Fruit fly (Drosophila melanogaster): ENCODE measurements around the gene ckd.

The ckd gene

dm6 chr3L:3257690-3258089, at the start of gene ckd (continued):
- peak; percentile 56 for TF ChIP-seq Eip75B (GFP tag; optimal IDR thresholded peaks at IDR 0.05)
- no peak for TF ChIP-seq CG8319 (GFP tag; optimal IDR thresholded peaks at IDR 0.05)
- no peak for TF ChIP-seq Hr4 (GFP tag; optimal IDR thresholded peaks at IDR 0.05)
- no peak for TF ChIP-seq CG11762 (GFP tag; optimal IDR thresholded peaks at IDR 0.05; ENCODE audit: insufficient read depth)
- no peak for TF ChIP-seq vri (GFP tag; optimal IDR thresholded peaks at IDR 0.05)
- no peak for TF ChIP-seq esn (GFP tag; optimal IDR thresholded peaks at IDR 0.05)
- TF ChIP-seq CG8632 (GFP tag; optimal IDR thresholded peaks at IDR 0.05) = no peak

dm6 chr3L:3208895-3209294, 48.8 kb upstream of the ckd start, which contains the start of the genes CG32269 and CG32270:
TSS of gene CG32269 (minus strand) at chr3L:3208985.
TSS of gene CG32270 (minus strand) at chr3L:3208985.
- TF ChIP-seq CG11762 (GFP tag; optimal IDR thresholded peaks at IDR 0.05; ENCODE audit: insufficient read depth) (no peak), Eip93F (GFP tag; optimal IDR thresholded peaks at IDR 0.05) (no peak), CG3919 (GFP tag; optimal IDR thresholded peaks at IDR 0.05) (no peak), CG8119 (GFP tag; IDR thresholded peaks at IDR 0.05) (no peak), CG11294 (GFP tag; IDR thresholded peaks at IDR 0.05) (no peak), Hr39 (GFP tag; optimal IDR thresholded peaks at IDR 0.05) (no peak), CG11902 (GFP tag; optimal IDR thresholded peaks at IDR 0.05) (no peak)

DNA sequence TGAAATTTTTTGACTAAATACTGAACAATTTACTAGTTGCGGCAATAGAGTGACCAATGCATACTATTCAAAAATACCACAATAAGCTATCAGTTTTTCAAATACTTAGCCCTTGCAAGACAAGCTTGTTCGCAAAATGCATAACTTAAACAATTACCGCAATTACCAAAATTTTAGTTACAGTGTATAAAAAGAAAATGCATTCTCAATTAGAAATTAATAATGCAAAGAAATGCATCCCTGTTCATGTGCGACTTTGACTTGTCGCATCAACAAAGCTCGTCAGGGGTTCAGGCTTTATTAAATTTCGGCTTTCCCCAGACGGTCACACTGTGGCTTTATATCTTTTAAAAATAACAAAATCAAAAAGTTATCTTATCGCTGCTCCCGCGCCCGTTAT, 38.8 kb upstream of the ckd start, which contains the start of the genes hob and nSMase:
Gene hob, minus strand, starts transcription at position 62 of the 400 bp plus-strand sequence.
Gene nSMase, plus strand, starts transcription at position 298 of the 400 bp plus-strand sequence.
- no peak for TF ChIP-seq Lpt (GFP tag; optimal IDR thresholded peaks at IDR 0.05)
- TF ChIP-seq svp (GFP tag) = peak; percentile 80

dm6 chr3L:3222643-3223389, 34.9 kb upstream of the ckd start, which contains the start of the genes RpL28 and eIF1:
TSS of gene RpL28 (minus strand) at chr3L:3222960.
TSS of gene eIF1 (plus strand) at chr3L:3223341.
- TF ChIP-seq CG6808 (GFP tag; optimal IDR thresholded peaks at IDR 0.05) (no peak), Smox (GFP tag; optimal IDR thresholded peaks at IDR 0.05) (no peak), CG15336 (GFP tag; IDR thresholded peaks at IDR 0.05) (no peak), CG3032 (tag; optimal IDR thresholded peaks at IDR 0.05) (peak; percentile 79), Hr4 (GFP tag; optimal IDR thresholded peaks at IDR 0.05) (no peak), CG6854 (GFP tag; optimal IDR thresholded peaks at IDR 0.05) (peak; percentile 93), Sox15 (GFP tag; optimal IDR thresholded peaks at IDR 0.05) (peak; percentile 68), cyc (GFP tag; optimal IDR thresholded peaks at IDR 0.05) (peak; percentile 91), eg (GFP tag; IDR thresholded peaks at IDR 0.05) (no peak; the same call in 1 of the 3 replicates), Sox102F (GFP tag; optimal IDR thresholded peaks at IDR 0.05) (peak; percentile 29), CG11762 (GFP tag; optimal IDR thresholded peaks at IDR 0.05; ENCODE audit: insufficient read depth) (no peak), CG8119 (GFP tag; IDR thresholded peaks at IDR 0.05) (no peak), ss (GFP tag; optimal IDR thresholded peaks at IDR 0.05) (peak; percentile 29 to 89), CG16779 (tag; optimal IDR thresholded peaks at IDR 0.05) (peak; percentile 77), CG9139 (GFP tag; optimal IDR thresholded peaks at IDR 0.05) (no peak), Lpt (GFP tag; optimal IDR thresholded peaks at IDR 0.05) (no peak), acj6 (GFP tag; optimal IDR thresholded peaks at IDR 0.05) (peak; percentile 88), dac (GFP tag; optimal IDR thresholded peaks at IDR 0.05) (peak; percentile 78), Hr38 (GFP tag; optimal IDR thresholded peaks at IDR 0.05) (no peak), CG11902 (GFP tag; optimal IDR thresholded peaks at IDR 0.05) (peak; percentile 55), CG31627 (GFP tag; optimal IDR thresholded peaks at IDR 0.05) (peak; percentile 90), Eip78C (GFP tag) (peak; percentile 96), esn (GFP tag; optimal IDR thresholded peaks at IDR 0.05) (peak; percentile 92), CG11294 (GFP tag; IDR thresholded peaks at IDR 0.05) (peak; percentile 32), fkh (GFP tag; optimal IDR thresholded peaks at IDR 0.05) (peak; percentile 34), CG6276 (GFP tag; optimal IDR thresholded peaks at IDR 0.05) (no peak), CG1621 (tag; optimal IDR thresholded peaks at IDR 0.05) (no peak), salr (GFP tag; optimal IDR thresholded peaks at IDR 0.05) (peak; percentile 65 to 91), achi (GFP tag; optimal IDR thresholded peaks at IDR 0.05) (peak; percentile 95), Sox14 (GFP tag; optimal IDR thresholded peaks at IDR 0.05) (peak; percentile 75), pdm3 (GFP tag; optimal IDR thresholded peaks at IDR 0.05) (peak; percentile 88), Eip75B (GFP tag; optimal IDR thresholded peaks at IDR 0.05) (peak; percentile 68), Ets96B (tag; optimal IDR thresholded peaks at IDR 0.05) (peak; percentile 38), dsx (GFP tag; optimal IDR thresholded peaks at IDR 0.05; ENCODE audit: poor library complexity, severe bottlenecking) (peak; percentile 5), spab (GFP tag; optimal IDR thresholded peaks at IDR 0.05) (no peak), net (GFP tag; optimal IDR thresholded peaks at IDR 0.05) (peak; percentile 47), svp (GFP tag) (no peak)
